Fruit fly (Drosophila melanogaster) whole organism, pupa: ENCODE results near the gene CG34289.

Source experiments
- CG10348 ChIP-seq: fragments of 200-800 bp; sonication (Bioruptor generic); IDR thresholded peaks from 2 replicates; pipeline ENCODE4 v1.3.6; 2022; ENCODE audit warnings: missing biosample characterization, missing genetic modification characterization
- CG13204 ChIP-seq: fragments of 200-800 bp; sonication (Bioruptor generic); optimal IDR thresholded peaks from 2 replicates; lab custom pipeline; 2018; ENCODE audit warnings: missing biosample characterization, mild to moderate bottlenecking, missing genetic modification characterization, moderate library complexity
- CG17806 ChIP-seq: fragments of 200-800 bp; sonication (Bioruptor generic); optimal IDR thresholded peaks from 2 replicates; lab custom pipeline; 2018; ENCODE audit warnings: missing biosample characterization, mild to moderate bottlenecking, missing genetic modification characterization, moderate library complexity
- CG9948 ChIP-seq: fragments of 200-800 bp; sonication (Bioruptor generic); optimal IDR thresholded peaks from 2 replicates; lab custom pipeline; 2018; ENCODE audit warnings: missing biosample characterization, mild to moderate bottlenecking, missing genetic modification characterization, moderate library complexity
- Snoo ChIP-seq: fragments of 200-800 bp; sonication (Bioruptor generic); optimal IDR thresholded peaks from 3 replicates; lab custom pipeline; 2017; ENCODE audit warnings: missing biosample characterization, mild to moderate bottlenecking, missing genetic modification characterization, inconsistent platforms
- rn ChIP-seq: fragments of 200-800 bp; sonication (Bioruptor generic); IDR thresholded peaks from 2 replicates; pipeline ENCODE4 v1.3.6; 2022; ENCODE audit warnings: missing biosample characterization, missing genetic modification characterization

- no peak for TF ChIP-seq CG9948 (tag; lab: Kevin White, UChicago)
- TF ChIP-seq CG10348 (GFP tag; lab: Robert Waterston, UW): no peak
- TF ChIP-seq Snoo: no peak
- 0 out of 2 replicates have a peak, but pooled peaks have one; percentile 24 for TF ChIP-seq rn (GFP tag; lab: Robert Waterston, UW)
- no peak for TF ChIP-seq CG13204 (GFP tag; lab: Kevin White, UChicago)
- TF ChIP-seq CG17806 (tag; lab: Kevin White, UChicago): no peak
Measured at dm6 chr3R:23527396-23527795, 20.1 kb upstream of the CG34289 start.
